Worm (Caenorhabditis elegans) whole organism, midembryonic: ENCODE measurements around the gene Y59A8A.8.

Experiments
- flt-1 ChIP-seq: fragments of 200-800 bp; sonication (Bioruptor generic); IDR thresholded peaks from 2 replicates; pipeline ENCODE4 v1.3.6; 2022; ENCODE audit warnings: missing genetic modification characterization, missing compliant biosample characterization
- tab-1 ChIP-seq: fragments of 200-800 bp; sonication (Bioruptor generic); IDR thresholded peaks from 2 replicates; pipeline ENCODE4 v1.3.6; 2022; ENCODE audit warnings: missing genetic modification characterization, missing compliant biosample characterization

DNA sequence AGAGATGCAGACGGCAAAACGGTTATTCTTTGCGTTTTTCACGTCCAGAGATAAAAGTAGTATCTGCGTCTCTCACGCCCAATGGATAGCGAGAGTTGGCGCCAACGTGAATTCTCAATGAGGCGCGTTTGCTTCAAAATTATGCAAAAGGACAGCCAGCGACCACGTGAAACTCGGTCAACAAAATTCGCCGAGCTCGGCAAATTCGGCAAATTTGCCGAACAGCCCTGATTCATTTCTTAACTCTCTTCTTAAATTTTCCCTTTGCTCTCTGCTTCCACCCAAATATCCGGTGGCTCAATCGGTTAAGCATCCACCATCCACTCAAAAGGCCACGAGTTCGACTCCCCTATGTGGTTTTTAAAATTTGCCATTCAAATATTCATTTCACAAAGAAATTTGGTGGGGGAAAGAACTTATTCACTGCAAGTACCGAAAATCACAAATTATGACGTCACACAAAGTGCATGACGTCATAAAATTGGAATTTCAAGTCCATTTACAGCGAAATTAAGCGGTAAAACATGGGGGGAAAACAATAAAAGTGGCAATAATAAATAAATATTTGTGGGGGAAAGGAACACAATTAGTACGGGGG lies 19.9 kb upstream of the Y59A8A.8 start:
- TF ChIP-seq flt-1 (GFP tag; lab: Robert Waterston, UW) (no peak), tab-1 (GFP tag; lab: Robert Waterston, UW) (no peak)
